Fruit fly (Drosophila melanogaster): ENCODE results near the gene Vti1b.

dm6 chr3R:18395694-18396093 lies 1.1 kb upstream of the Vti1b start:
- TF ChIP-seq EcR (GFP tag; optimal IDR thresholded peaks at IDR 0.05) (no peak), CG8301 (tag; optimal IDR thresholded peaks at IDR 0.05) (no peak), CG10348 (GFP tag; IDR thresholded peaks at IDR 0.05) (no peak), CG8159 (tag; optimal IDR thresholded peaks at IDR 0.05) (no peak), CG32121 (GFP tag; IDR thresholded peaks at IDR 0.05) (no peak), CG15710 (tag; optimal IDR thresholded peaks at IDR 0.05) (no peak), CG12605 (GFP tag; IDR thresholded peaks at IDR 0.05) (no peak), Snoo (tag; optimal IDR thresholded peaks at IDR 0.05) (no peak), Ets98B (GFP tag; IDR thresholded peaks at IDR 0.05) (no peak), gl (tag; optimal IDR thresholded peaks at IDR 0.05) (no peak), CG34367 (tag; optimal IDR thresholded peaks at IDR 0.05) (no peak), D1 (tag; optimal IDR thresholded peaks at IDR 0.05) (no peak)
